Fruit fly (Drosophila melanogaster) whole organism, embryonic: ENCODE measurements around the gene Sur-8.

Source experiments
- Atf3 ChIP-seq: fragments of 200-800 bp; sonication (Bioruptor generic); optimal IDR thresholded peaks from 3 replicates; lab custom pipeline; 2016; ENCODE audit warnings: missing biosample characterization, missing genetic modification characterization
- Blimp-1 ChIP-seq: fragments of 200-800 bp; sonication (Bioruptor generic); optimal IDR thresholded peaks from 3 replicates; lab custom pipeline; 2018; ENCODE audit warnings: missing biosample characterization, missing genetic modification characterization, mild to moderate bottlenecking, moderate library complexity, missing genetic modification reagents
- CG10321 ChIP-seq: fragments of 200-800 bp; sonication (Bioruptor generic); IDR thresholded peaks from 2 replicates; pipeline ENCODE4 v1.3.6; 2022; ENCODE audit warnings: missing biosample characterization, missing genetic modification characterization
- CG11504 ChIP-seq: fragments of 200-800 bp; sonication (Bioruptor generic); optimal IDR thresholded peaks from 3 replicates; lab custom pipeline; 2019; ENCODE audit warnings: missing biosample characterization, mild to moderate bottlenecking, missing genetic modification characterization, moderate library complexity
- CG12769 ChIP-seq: fragments of 200-800 bp; sonication (Bioruptor generic); optimal IDR thresholded peaks from 2 replicates; lab custom pipeline; 2019; ENCODE audit warnings: missing biosample characterization, mild to moderate bottlenecking, missing genetic modification characterization, moderate library complexity
- CG13123 ChIP-seq: fragments of 200-800 bp; sonication (Bioruptor generic); optimal IDR thresholded peaks from 2 replicates; lab custom pipeline; 2016; ENCODE audit warnings: missing biosample characterization, missing genetic modification characterization
- CG13775 ChIP-seq: fragments of 200-800 bp; sonication (Bioruptor generic); optimal IDR thresholded peaks from 3 replicates; lab custom pipeline; 2017; ENCODE audit warnings: missing biosample characterization, mild to moderate bottlenecking, missing genetic modification characterization
- CG14965 ChIP-seq: fragments of 200-800 bp; sonication (Bioruptor generic); optimal IDR thresholded peaks from 2 replicates; lab custom pipeline; 2016; ENCODE audit warnings: missing biosample characterization, missing genetic modification characterization, borderline replicate concordance
- CG15073 ChIP-seq: fragments of 200-800 bp; sonication (Bioruptor generic); optimal IDR thresholded peaks from 2 replicates; lab custom pipeline; 2016; ENCODE audit warnings: missing biosample characterization, missing genetic modification characterization
- CG18764 ChIP-seq: fragments of 200-800 bp; sonication (Bioruptor generic); optimal IDR thresholded peaks from 3 replicates; lab custom pipeline; 2016; ENCODE audit warnings: missing biosample characterization, missing genetic modification characterization
- CG2116 ChIP-seq: fragments of 200-800 bp; sonication (Bioruptor generic); optimal IDR thresholded peaks from 3 replicates; lab custom pipeline; 2018; ENCODE audit warnings: missing biosample characterization, mild to moderate bottlenecking, missing genetic modification characterization
- CG2120 ChIP-seq: fragments of 200-800 bp; sonication (Bioruptor generic); optimal IDR thresholded peaks from 3 replicates; lab custom pipeline; 2016; ENCODE audit warnings: missing biosample characterization, missing genetic modification characterization
- CG2199 ChIP-seq: fragments of 200-800 bp; sonication (Bioruptor generic); IDR thresholded peaks from 3 replicates; pipeline ENCODE4 v1.3.6; 2022; ENCODE audit warnings: missing biosample characterization, missing genetic modification characterization
- CG34224 ChIP-seq: fragments of 200-800 bp; sonication (Bioruptor generic); IDR thresholded peaks from 3 replicates; pipeline ENCODE4 v1.3.6; 2022; ENCODE audit warnings: missing biosample characterization, missing genetic modification characterization; ENCODE audit not compliant: partially characterized antibody
- CG4854 ChIP-seq: fragments of 200-800 bp; sonication (Bioruptor generic); optimal IDR thresholded peaks from 2 replicates; lab custom pipeline; 2016; ENCODE audit warnings: missing biosample characterization, missing genetic modification characterization, inconsistent platforms
- CG7963 ChIP-seq: fragments of 200-800 bp; sonication (Bioruptor generic); IDR thresholded peaks from 3 replicates; pipeline ENCODE4 v1.3.6; 2022; ENCODE audit warnings: missing biosample characterization, missing genetic modification characterization; ENCODE audit not compliant: partially characterized antibody
- CG7987 ChIP-seq: fragments of 200-800 bp; sonication (Bioruptor generic); optimal IDR thresholded peaks from 2 replicates; lab custom pipeline; 2018; ENCODE audit warnings: missing biosample characterization, mild to moderate bottlenecking, missing genetic modification characterization, moderate library complexity
- CG9215 ChIP-seq: fragments of 200-800 bp; sonication (Bioruptor generic); IDR thresholded peaks from 2 replicates; pipeline ENCODE4 v1.3.6; 2022; ENCODE audit warnings: missing biosample characterization, missing genetic modification characterization
- Dip3 ChIP-seq: fragments of 200-800 bp; sonication (Bioruptor generic); optimal IDR thresholded peaks from 3 replicates; lab custom pipeline; 2016; ENCODE audit warnings: missing biosample characterization, missing genetic modification characterization
- Elba2 ChIP-seq: fragments of 200-800 bp; sonication (Bioruptor generic); optimal IDR thresholded peaks from 3 replicates; lab custom pipeline; 2016; ENCODE audit warnings: missing biosample characterization, missing genetic modification characterization
- MTF-1 ChIP-seq: fragments of 200-800 bp; sonication (Bioruptor generic); optimal IDR thresholded peaks from 2 replicates; lab custom pipeline; 2018; ENCODE audit warnings: missing biosample characterization, mild to moderate bottlenecking, missing genetic modification characterization, borderline replicate concordance
- Meics ChIP-seq: fragments of 200-800 bp; sonication (Bioruptor generic); optimal IDR thresholded peaks from 2 replicates; lab custom pipeline; 2017; ENCODE audit warnings: missing biosample characterization, mild to moderate bottlenecking, missing genetic modification characterization
- Neu2 ChIP-seq: fragments of 200-800 bp; sonication (Bioruptor generic); optimal IDR thresholded peaks from 3 replicates; lab custom pipeline; 2016; ENCODE audit warnings: missing biosample characterization, missing genetic modification characterization, borderline replicate concordance
- Ravus ChIP-seq: fragments of 200-800 bp; sonication (Bioruptor generic); IDR thresholded peaks from 2 replicates; pipeline ENCODE4 v1.3.6; 2022; ENCODE audit warnings: missing biosample characterization, missing genetic modification characterization
- Sry-β ChIP-seq: fragments of 200-800 bp; sonication (Bioruptor generic); optimal IDR thresholded peaks from 2 replicates; lab custom pipeline; 2018; ENCODE audit warnings: missing biosample characterization, mild to moderate bottlenecking, missing genetic modification characterization, moderate library complexity
- TFAM ChIP-seq: fragments of 200-800 bp; sonication (Bioruptor generic); optimal IDR thresholded peaks from 2 replicates; lab custom pipeline; 2017; ENCODE audit warnings: missing biosample characterization, missing genetic modification characterization, inconsistent platforms
- abd-A ChIP-seq: fragments of 200-800 bp; sonication (Bioruptor generic); optimal IDR thresholded peaks from 3 replicates; lab custom pipeline; 2019; ENCODE audit warnings: missing biosample characterization, mild to moderate bottlenecking, missing genetic modification characterization, moderate library complexity
- al ChIP-seq: fragments of 200-800 bp; sonication (Bioruptor generic); IDR thresholded peaks from 2 replicates; pipeline ENCODE4 v1.3.6; 2022; ENCODE audit warnings: missing biosample characterization, missing genetic modification characterization
- ash1 ChIP-seq: fragments of 200-800 bp; sonication (Bioruptor generic); optimal IDR thresholded peaks from 2 replicates; lab custom pipeline; 2018; ENCODE audit warnings: missing biosample characterization, mild to moderate bottlenecking, missing genetic modification characterization
- br ChIP-seq: fragments of >200 bp; optimal IDR thresholded peaks from 2 replicates; lab custom pipeline; 2017
- btn ChIP-seq: fragments of 200-800 bp; sonication (Bioruptor generic); optimal IDR thresholded peaks from 2 replicates; lab custom pipeline; 2016; ENCODE audit warnings: missing biosample characterization, missing genetic modification characterization
- chm ChIP-seq: fragments of 200-800 bp; sonication (Bioruptor generic); IDR thresholded peaks from 2 replicates; pipeline ENCODE4 v1.3.6; 2022; ENCODE audit warnings: missing biosample characterization, missing genetic modification characterization
- dimm ChIP-seq: fragments of 200-800 bp; sonication (Bioruptor generic); IDR thresholded peaks from 2 replicates; pipeline ENCODE4 v1.3.6; 2022; ENCODE audit warnings: missing biosample characterization, missing genetic modification characterization
- gcm ChIP-seq: fragments of 200-800 bp; sonication (Bioruptor generic); optimal IDR thresholded peaks from 2 replicates; lab custom pipeline; 2019; ENCODE audit warnings: missing biosample characterization, mild to moderate bottlenecking, missing genetic modification characterization, moderate library complexity
- kni ChIP-seq: fragments of 200-800 bp; sonication (Bioruptor generic); optimal IDR thresholded peaks from 3 replicates; lab custom pipeline; 2017; ENCODE audit warnings: mild to moderate bottlenecking, missing biosample characterization, missing genetic modification reagents, missing genetic modification characterization
- lilli ChIP-seq: fragments of 200-800 bp; sonication (Bioruptor generic); optimal IDR thresholded peaks from 3 replicates; lab custom pipeline; 2016; ENCODE audit warnings: missing biosample characterization, missing genetic modification characterization
- luna ChIP-seq: fragments of 200-800 bp; sonication (Bioruptor generic); optimal IDR thresholded peaks from 2 replicates; lab custom pipeline; 2016; ENCODE audit warnings: missing biosample characterization, missing genetic modification characterization
- scrt ChIP-seq: fragments of 200-800 bp; sonication (Bioruptor generic); optimal IDR thresholded peaks from 2 replicates; lab custom pipeline; 2018; ENCODE audit warnings: missing biosample characterization, mild to moderate bottlenecking, missing genetic modification characterization, moderate library complexity
- sob ChIP-seq: fragments of 200-800 bp; sonication (Bioruptor generic); IDR thresholded peaks from 2 replicates; pipeline ENCODE4 v1.3.6; 2022; ENCODE audit warnings: missing biosample characterization, missing genetic modification characterization
- sr ChIP-seq: fragments of 200-800 bp; sonication (Bioruptor generic); IDR thresholded peaks from 3 replicates; pipeline ENCODE4 v1.3.6; 2022; ENCODE audit warnings: missing biosample characterization, missing genetic modification characterization
- twi ChIP-seq: fragments of 200-800 bp; optimal IDR thresholded peaks from 2 replicates; lab custom pipeline; 2019; ENCODE audit warnings: missing biosample characterization, mild to moderate bottlenecking, missing genetic modification characterization, moderate library complexity
- zf30C ChIP-seq: fragments of 200-800 bp; sonication (Bioruptor generic); optimal IDR thresholded peaks from 3 replicates; lab custom pipeline; 2018; ENCODE audit warnings: missing biosample characterization, mild to moderate bottlenecking, missing genetic modification characterization

The Sur-8 gene

dm6 chr3R:17422102-17422501 lies 19.8 kb upstream of the Sur-8 start, which contains the start of gene CG14332:
Gene CG14332, minus strand, starts transcription at chr3R:17422202.
- TF ChIP-seq CG2116 (no peak), sr (GFP tag; lab: Robert Waterston, UW) (no peak), scrt (GFP tag; lab: Kevin White, UChicago) (no peak)

dm6 chr3R:17420338-17420737 lies 18.0 kb upstream of the Sur-8 start, which contains the start of gene CG42835:
Gene CG42835, plus strand, starts transcription at chr3R:17420638.
- TF ChIP-seq Neu2 = no peak
- TF ChIP-seq CG14965 = no peak
- TF ChIP-seq CG4854 (GFP tag; lab: Kevin White, UChicago) = no peak
- no peak for TF ChIP-seq CG7987 (GFP tag; lab: Kevin White, UChicago)
- no peak for TF ChIP-seq btn (GFP tag; lab: Kevin White, UChicago)
- no peak for TF ChIP-seq chm (GFP tag; lab: Robert Waterston, UW)
- TF ChIP-seq CG10321 (GFP tag; lab: Robert Waterston, UW) = no peak
- TF ChIP-seq Elba2 = no peak
- TF ChIP-seq CG7963 (GFP tag; lab: Robert Waterston, UW) = no peak
- TF ChIP-seq kni (GFP tag; lab: Kevin White, UChicago) = no peak
- no peak for TF ChIP-seq Sry-β (GFP tag; lab: Kevin White, UChicago)
- no peak for TF ChIP-seq CG9215 (GFP tag; lab: Robert Waterston, UW)
- no peak for TF ChIP-seq luna (GFP tag; lab: Kevin White, UChicago)

- TF ChIP-seq CG34224 (GFP tag; lab: Robert Waterston, UW) (no peak), zf30C (no peak), gcm (GFP tag; lab: Kevin White, UChicago) (no peak), twi (tag; lab: Kevin White, UChicago) (no peak), CG12769 (tag; lab: Kevin White, UChicago) (no peak), CG18764 (GFP tag; lab: Kevin White, UChicago) (no peak), Meics (GFP tag; lab: Kevin White, UChicago) (no peak), CG13775 (GFP tag; lab: Kevin White, UChicago) (no peak), luna (GFP tag; lab: Kevin White, UChicago) (no peak), lilli (GFP tag; lab: Kevin White, UChicago) (no peak)
Observed at dm6 chr3R:17418459-17418858, 16.1 kb upstream of the Sur-8 start, which contains the start of gene CG42834. Gene CG42834, plus strand, starts transcription at chr3R:17418759.

dm6 chr3R:17417167-17417566 lies 14.9 kb upstream of the Sur-8 start, which contains the start of gene CG33333:
Gene CG33333, plus strand, starts transcription at chr3R:17417467.
- no peak for TF ChIP-seq dimm (GFP tag; lab: Robert Waterston, UW)
- TF ChIP-seq abd-A (tag; lab: Kevin White, UChicago) = no peak
- no peak for TF ChIP-seq Ravus (GFP tag; lab: Robert Waterston, UW)
- no peak for TF ChIP-seq Atf3 (GFP tag; lab: Kevin White, UChicago)
- TF ChIP-seq MTF-1 = no peak
- TF ChIP-seq Blimp-1 (GFP tag; lab: Kevin White, UChicago) = no peak
- TF ChIP-seq al (GFP tag; lab: Robert Waterston, UW) = no peak
- TF ChIP-seq CG2120 (GFP tag; lab: Kevin White, UChicago) = no peak
- TF ChIP-seq CG15073 = no peak
- no peak for TF ChIP-seq TFAM
- no peak for TF ChIP-seq ash1
- TF ChIP-seq CG13123 (GFP tag; lab: Kevin White, UChicago) = no peak
- TF ChIP-seq Dip3 (GFP tag; lab: Kevin White, UChicago) = no peak
- no peak for TF ChIP-seq CG2199 (GFP tag; lab: Robert Waterston, UW)
- TF ChIP-seq br (lab: Kevin White, UChicago) = no peak
- TF ChIP-seq sob (GFP tag; lab: Robert Waterston, UW) = no peak
- no peak for TF ChIP-seq CG10321 (GFP tag; lab: Robert Waterston, UW)
- no peak for TF ChIP-seq CG11504 (tag; lab: Kevin White, UChicago)
